Fruit fly (Drosophila melanogaster) whole organism, embryonic: ENCODE data around the gene CG10300.

Experiments
- CG11093 ChIP-seq: fragments of 200-800 bp; sonication (Bioruptor generic); IDR thresholded peaks from 3 replicates; pipeline ENCODE4 v1.3.6; 2022; ENCODE audit warnings: missing biosample characterization, missing genetic modification characterization
- CG14667 ChIP-seq: fragments of 200-800 bp; sonication (Bioruptor generic); IDR thresholded peaks from 2 replicates; pipeline ENCODE4 v1.3.6; 2022; ENCODE audit warnings: missing biosample characterization, missing genetic modification characterization
- CG1647 ChIP-seq: fragments of 200-800 bp; sonication (Bioruptor generic); optimal IDR thresholded peaks from 3 replicates; lab custom pipeline; 2016; ENCODE audit warnings: missing biosample characterization, missing genetic modification characterization
- CG2120 ChIP-seq: fragments of 200-800 bp; sonication (Bioruptor generic); optimal IDR thresholded peaks from 3 replicates; lab custom pipeline; 2016; ENCODE audit warnings: missing biosample characterization, missing genetic modification characterization
- CG2678 ChIP-seq: fragments of 200-800 bp; sonication (Bioruptor generic); optimal IDR thresholded peaks from 3 replicates; lab custom pipeline; 2019; ENCODE audit warnings: missing biosample characterization, mild to moderate bottlenecking, missing genetic modification characterization, moderate library complexity
- CG32532 ChIP-seq: fragments of 200-800 bp; sonication (Bioruptor generic); IDR thresholded peaks from 2 replicates; pipeline ENCODE4 v1.3.6; 2022; ENCODE audit warnings: missing biosample characterization, missing genetic modification characterization
- CG32767 ChIP-seq: fragments of 200-800 bp; sonication (Bioruptor generic); IDR thresholded peaks from 2 replicates; pipeline ENCODE4 v1.3.6; 2022; ENCODE audit warnings: missing biosample characterization, missing genetic modification characterization
- CG4328 ChIP-seq: fragments of 200-800 bp; sonication (Bioruptor generic); optimal IDR thresholded peaks from 3 replicates; lab custom pipeline; 2017; ENCODE audit warnings: missing biosample characterization, missing genetic modification reagents, missing genetic modification characterization
- CG4424 ChIP-seq: fragments of 200-800 bp; sonication (Bioruptor generic); optimal IDR thresholded peaks from 3 replicates; lab custom pipeline; 2016; ENCODE audit warnings: missing biosample characterization, missing genetic modification characterization
- CG4707 ChIP-seq: fragments of 200-800 bp; sonication (Bioruptor generic); optimal IDR thresholded peaks from 2 replicates; lab custom pipeline; 2018; ENCODE audit warnings: missing biosample characterization, mild to moderate bottlenecking, missing genetic modification characterization, moderate library complexity
- CG6791 ChIP-seq: fragments of 200-800 bp; sonication (Bioruptor generic); IDR thresholded peaks from 3 replicates; pipeline ENCODE4 v1.3.6; 2022; ENCODE audit warnings: missing biosample characterization, missing genetic modification characterization; ENCODE audit not compliant: partially characterized antibody
- CG8388 ChIP-seq: fragments of 200-800 bp; sonication (Bioruptor generic); optimal IDR thresholded peaks from 2 replicates; lab custom pipeline; 2019; ENCODE audit warnings: missing biosample characterization, mild to moderate bottlenecking, missing genetic modification characterization, moderate library complexity
- CG8924 ChIP-seq: fragments of 200-800 bp; optimal IDR thresholded peaks from 3 replicates; lab custom pipeline; 2019; ENCODE audit warnings: missing biosample characterization, mild to moderate bottlenecking, missing genetic modification characterization, moderate library complexity
- CG9727 ChIP-seq: fragments of 200-800 bp; sonication (Bioruptor generic); optimal IDR thresholded peaks from 3 replicates; lab custom pipeline; 2017; ENCODE audit warnings: missing biosample characterization, mild to moderate bottlenecking, missing genetic modification characterization
- Ets65A ChIP-seq: fragments of 200-800 bp; sonication (Bioruptor generic); peaks from one replicate; lab custom pipeline; 2016; ENCODE audit warnings: missing biosample characterization, missing genetic modification characterization
- HLH54F ChIP-seq: fragments of 200-800 bp; sonication (Bioruptor generic); optimal IDR thresholded peaks from 3 replicates; lab custom pipeline; 2016; ENCODE audit warnings: missing biosample characterization, missing genetic modification characterization
- Lpt ChIP-seq: fragments of >200 bp; optimal IDR thresholded peaks from 2 replicates; lab custom pipeline; 2018; ENCODE audit warnings: missing biosample characterization, missing genetic modification characterization
- Nf-YB ChIP-seq: fragments of 200-800 bp; sonication (Bioruptor generic); optimal IDR thresholded peaks from 3 replicates; lab custom pipeline; 2019; ENCODE audit warnings: missing biosample characterization, mild to moderate bottlenecking, missing genetic modification characterization, moderate library complexity
- Nf-YC ChIP-seq: fragments of 200-800 bp; optimal IDR thresholded peaks from 3 replicates; lab custom pipeline; 2019; ENCODE audit warnings: missing biosample characterization, mild to moderate bottlenecking, missing genetic modification characterization, moderate library complexity
- Oaz ChIP-seq: fragments of 200-800 bp; sonication (Bioruptor generic); IDR thresholded peaks from 2 replicates; pipeline ENCODE4 v1.3.6; 2022; ENCODE audit warnings: missing biosample characterization, missing genetic modification characterization
- Poxn ChIP-seq: fragments of 200-800 bp; sonication (Bioruptor generic); IDR thresholded peaks from 2 replicates; pipeline ENCODE4 v1.3.6; 2022; ENCODE audit warnings: missing biosample characterization, missing genetic modification characterization
- Ravus ChIP-seq: fragments of 200-800 bp; sonication (Bioruptor generic); IDR thresholded peaks from 2 replicates; pipeline ENCODE4 v1.3.6; 2022; ENCODE audit warnings: missing biosample characterization, missing genetic modification characterization
- Sry-β ChIP-seq: fragments of 200-800 bp; sonication (Bioruptor generic); optimal IDR thresholded peaks from 2 replicates; lab custom pipeline; 2018; ENCODE audit warnings: missing biosample characterization, mild to moderate bottlenecking, missing genetic modification characterization, moderate library complexity
- Stat92E ChIP-seq, 3 experiments: fragments of >200 bp in 2 of 3; fragments of 200-800 bp in 1 of 3; sonication (Bioruptor generic) in 1 of 3; optimal IDR thresholded peaks; 2 replicates each; lab custom pipeline; 2017 to 2019; ENCODE audit warnings: missing biosample characterization in 3 of 3, missing genetic modification characterization in 3 of 3, mild to moderate bottlenecking in 1 of 3, moderate library complexity in 1 of 3
- abd-A ChIP-seq: fragments of 200-800 bp; sonication (Bioruptor generic); optimal IDR thresholded peaks from 3 replicates; lab custom pipeline; 2019; ENCODE audit warnings: missing biosample characterization, mild to moderate bottlenecking, missing genetic modification characterization, moderate library complexity
- bab2 ChIP-seq: fragments of 200-800 bp; sonication (Bioruptor generic); optimal IDR thresholded peaks from 2 replicates; lab custom pipeline; 2016; ENCODE audit warnings: missing biosample characterization, missing genetic modification characterization
- chinmo ChIP-seq: fragments of 200-800 bp; sonication (Bioruptor generic); IDR thresholded peaks from 4 replicates; pipeline ENCODE4 v1.3.6; 2022; ENCODE audit warnings: missing biosample characterization, missing genetic modification characterization; ENCODE audit not compliant: partially characterized antibody
- chn ChIP-seq: fragments of 200-800 bp; sonication (Bioruptor generic); optimal IDR thresholded peaks from 2 replicates; lab custom pipeline; 2016; ENCODE audit warnings: missing biosample characterization, missing genetic modification characterization
- fd102C ChIP-seq: fragments of 200-800 bp; sonication (Bioruptor generic); optimal IDR thresholded peaks from 2 replicates; lab custom pipeline; 2018; ENCODE audit warnings: missing biosample characterization, mild to moderate bottlenecking, missing genetic modification characterization, moderate library complexity
- hth ChIP-seq: fragments of >200 bp; optimal IDR thresholded peaks from 2 replicates; lab custom pipeline; 2017; ENCODE audit warnings: inconsistent platforms
- insv ChIP-seq, 2 experiments: fragments of 200-800 bp; sonication (Bioruptor generic); optimal IDR thresholded peaks; 3 replicates each; lab custom pipeline; 2016 to 2018; ENCODE audit warnings: missing biosample characterization in 2 of 2, missing genetic modification characterization in 2 of 2
- schlank ChIP-seq: fragments of 200-800 bp; sonication (Bioruptor generic); optimal IDR thresholded peaks from 2 replicates; lab custom pipeline; 2018; ENCODE audit warnings: missing biosample characterization, mild to moderate bottlenecking, missing genetic modification characterization
- sd ChIP-seq: fragments of 200-800 bp; sonication (Bioruptor generic); optimal IDR thresholded peaks from 3 replicates; lab custom pipeline; 2018; ENCODE audit warnings: missing biosample characterization, mild to moderate bottlenecking, missing genetic modification characterization, moderate library complexity
- sqz ChIP-seq: fragments of 200-800 bp; sonication (Bioruptor generic); optimal IDR thresholded peaks from 3 replicates; lab custom pipeline; 2018; ENCODE audit warnings: missing biosample characterization, mild to moderate bottlenecking, missing genetic modification characterization
- sug ChIP-seq: fragments of 200-800 bp; optimal IDR thresholded peaks from 2 replicates; lab custom pipeline; 2019; ENCODE audit warnings: missing biosample characterization, mild to moderate bottlenecking, missing genetic modification characterization, moderate library complexity
- tll ChIP-seq, 2 experiments: fragments of 200-800 bp in 1 of 2; fragments of >200 bp in 1 of 2; sonication (Bioruptor generic) in 1 of 2; optimal IDR thresholded peaks; 2 replicates each; lab custom pipeline; 2017 to 2019; ENCODE audit warnings: missing biosample characterization in 2 of 2, missing genetic modification characterization in 2 of 2, mild to moderate bottlenecking in 1 of 2, moderate library complexity in 1 of 2
- vvl ChIP-seq: fragments of 200-800 bp; sonication (Bioruptor generic); IDR thresholded peaks from 2 replicates; pipeline ENCODE4 v1.3.6; 2022; ENCODE audit warnings: missing biosample characterization, missing genetic modification characterization
- z ChIP-seq: fragments of 200-800 bp; sonication (Bioruptor generic); IDR thresholded peaks from 3 replicates; pipeline ENCODE4 v1.3.6; 2022; ENCODE audit warnings: missing biosample characterization, missing genetic modification characterization

The CG10300 gene

DNA sequence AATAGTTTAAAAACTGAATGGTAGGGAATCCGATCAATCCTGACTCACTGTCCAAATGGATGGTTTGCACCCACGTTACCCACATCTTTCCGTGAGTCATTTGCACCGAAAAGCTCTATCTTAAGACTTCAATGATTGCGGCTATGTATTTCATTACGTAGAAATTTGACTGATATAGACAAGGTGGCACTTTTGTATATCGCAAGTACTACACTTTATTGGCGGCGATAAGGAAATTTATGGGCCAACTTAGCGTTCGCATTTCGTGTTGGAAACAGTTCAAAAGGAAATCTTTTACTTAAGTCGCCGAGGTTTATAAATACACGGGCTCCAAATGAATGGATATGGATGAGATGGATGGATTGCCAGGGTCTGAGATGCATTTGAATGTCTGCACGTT is 3.5 kb downstream of the CG10300 start (continued):
- no peak for TF ChIP-seq tll (GFP tag; optimal IDR thresholded peaks at IDR 0.05; lab: Kevin White, UChicago)
- TF ChIP-seq Sry-β (GFP tag; lab: Kevin White, UChicago) = no peak
- TF ChIP-seq schlank (tag; lab: Kevin White, UChicago) = no peak
- TF ChIP-seq CG4707 (GFP tag; lab: Kevin White, UChicago) = no peak
- TF ChIP-seq CG14667 (GFP tag; lab: Robert Waterston, UW) = no peak
- no peak for TF ChIP-seq hth (lab: Kevin White, UChicago)
- no peak for TF ChIP-seq CG2120 (GFP tag; lab: Kevin White, UChicago)
- no peak for TF ChIP-seq CG2678 (tag; lab: Kevin White, UChicago)
- TF ChIP-seq bab2 (GFP tag; lab: Kevin White, UChicago) = no peak

DNA sequence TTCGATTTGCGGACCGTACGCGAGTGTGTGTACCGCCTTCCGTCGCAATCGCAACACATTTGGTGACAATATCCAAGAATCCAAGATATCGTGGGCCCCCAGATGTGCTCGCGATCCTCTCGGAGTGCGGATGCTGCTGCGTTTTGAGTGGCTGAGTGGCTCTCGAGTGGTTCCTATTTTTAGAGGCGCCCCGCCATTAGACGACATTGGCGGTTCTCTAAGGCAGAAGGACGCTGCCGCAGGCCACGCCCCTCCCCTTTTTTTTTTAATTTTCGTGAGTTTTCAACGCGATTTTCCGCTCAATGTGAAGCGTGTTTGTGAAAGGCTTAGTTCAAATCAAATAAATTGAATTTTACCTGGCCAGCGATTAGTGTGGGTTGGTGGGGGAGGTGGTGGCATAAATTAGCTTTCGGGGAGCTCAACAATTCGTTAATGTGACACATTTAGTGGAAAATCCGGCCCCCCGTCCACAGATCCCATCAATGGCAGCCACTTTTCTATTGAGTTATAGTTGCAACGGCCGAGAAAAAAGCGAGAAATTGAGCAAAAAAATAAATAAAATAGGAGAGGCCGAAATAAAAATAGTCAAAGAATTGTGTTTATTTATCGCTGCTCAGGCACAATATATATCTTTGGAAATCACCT is 7.1 kb downstream of the CG10300 start, which contains the start of gene nau:
nau (minus strand) TSS at position 61 of the 645 bp plus-strand sequence.
- TF ChIP-seq HLH54F = no peak
- peak; percentile 80 for TF ChIP-seq Nf-YB (GFP tag; lab: Kevin White, UChicago)
- TF ChIP-seq Lpt (GFP tag; lab: Kevin White, UChicago) = no peak
- TF ChIP-seq z = peak; percentile 92
- TF ChIP-seq abd-A = peak; percentile 1
- no peak for TF ChIP-seq CG8924 (tag; lab: Kevin White, UChicago)
- no peak for TF ChIP-seq Oaz
- TF ChIP-seq insv (GFP tag; optimal IDR thresholded peaks at IDR 0.05; lab: Kevin White, UChicago) = no peak
- TF ChIP-seq CG8388 (GFP tag; lab: Kevin White, UChicago) = no peak
- TF ChIP-seq chinmo = 0 out of 4 replicates have a peak, but pooled peaks have one; percentile 15
- peak; percentile 59 for TF ChIP-seq Nf-YC (tag; lab: Kevin White, UChicago)
- TF ChIP-seq Stat92E (GFP tag; optimal IDR thresholded peaks at IDR 0.05; lab: Kevin White, UChicago) = no peak
- no peak for TF ChIP-seq CG11093 (GFP tag; lab: Robert Waterston, UW)
- TF ChIP-seq chn (GFP tag; lab: Kevin White, UChicago) = no peak
- no peak for TF ChIP-seq CG1647 (GFP tag; lab: Kevin White, UChicago)
- TF ChIP-seq CG32532 (GFP tag; lab: Robert Waterston, UW) = no peak
- no peak for TF ChIP-seq fd102C (GFP tag; lab: Kevin White, UChicago)
- no peak for TF ChIP-seq CG6791 (GFP tag; lab: Robert Waterston, UW)
- TF ChIP-seq Ets65A = peak; percentile 92
- TF ChIP-seq vvl (GFP tag; lab: Robert Waterston, UW) = no peak
- no peak for TF ChIP-seq CG9727 (GFP tag; lab: Kevin White, UChicago)
- TF ChIP-seq CG4328 (GFP tag; lab: Kevin White, UChicago) = peak; percentile 50
- no peak for TF ChIP-seq CG4424 (GFP tag; lab: Kevin White, UChicago)
- TF ChIP-seq Poxn = no peak
- TF ChIP-seq Ravus (GFP tag; lab: Robert Waterston, UW) = no peak
- peak; percentile 65 for TF ChIP-seq sd (tag; lab: Kevin White, UChicago)
- TF ChIP-seq sug (tag; lab: Kevin White, UChicago) = no peak
- no peak for TF ChIP-seq CG32767 (GFP tag; lab: Robert Waterston, UW)
- no peak for TF ChIP-seq sqz (GFP tag; lab: Kevin White, UChicago)
